Worm (Caenorhabditis elegans) whole organism, L1 larva: ENCODE data around the gene snf-9.
A peak's percentile ranks its signal among the peaks of the same experiment; 100 is the strongest.

ENCODE experiments used
- C04F5.9 ChIP-seq: sonication (generic microtip); optimal IDR thresholded peaks from 2 replicates; lab custom pipeline; 2016; ENCODE audit warnings: missing genetic modification characterization, missing compliant biosample characterization
- alr-1 ChIP-seq: fragments of 200-800 bp; sonication (Bioruptor generic); optimal IDR thresholded peaks from 2 replicates; lab custom pipeline; 2018; ENCODE audit warnings: borderline replicate concordance, mild to moderate bottlenecking, missing genetic modification characterization, missing compliant biosample characterization
- ama-1 ChIP-seq: fragments of 150-350 bp; optimal IDR thresholded peaks from 2 replicates; lab custom pipeline; 2014
- dpl-1 ChIP-seq, 3 experiments: fragments of 150-350 bp in 2 of 3; sonication (generic microtip) in 1 of 3; optimal IDR thresholded peaks; 2 replicates each; lab custom pipeline; 2014 to 2017; ENCODE audit warnings: missing biosample characterization in 3 of 3, missing genetic modification characterization in 3 of 3, missing genetic modification reagents in 3 of 3
- fkh-10 ChIP-seq: sonication (generic microtip); optimal IDR thresholded peaks from 2 replicates; lab custom pipeline; 2017; ENCODE audit warnings: missing biosample characterization, missing genetic modification reagents, missing genetic modification characterization
- lin-15B ChIP-seq: fragments of 150-350 bp; sonication (generic microtip); optimal IDR thresholded peaks from 3 replicates; lab custom pipeline; 2014; ENCODE audit warnings: missing biosample characterization, missing genetic modification characterization
- lin-39 ChIP-seq: fragments of 150-350 bp; optimal IDR thresholded peaks from 2 replicates; lab custom pipeline; 2014; ENCODE audit warnings: missing biosample characterization, missing genetic modification reagents, missing genetic modification characterization
- nhr-12 ChIP-seq: sonication (generic microtip); optimal IDR thresholded peaks from 2 replicates; lab custom pipeline; 2017; ENCODE audit warnings: missing biosample characterization, missing genetic modification characterization
- nhr-237 ChIP-seq: fragments of 150-350 bp; optimal IDR thresholded peaks from 2 replicates; lab custom pipeline; 2014; ENCODE audit warnings: missing biosample characterization, missing genetic modification characterization
- unc-130 ChIP-seq: fragments of 150-350 bp; optimal IDR thresholded peaks from 2 replicates; lab custom pipeline; 2017; ENCODE audit warnings: missing biosample characterization, missing genetic modification characterization, inconsistent platforms
- ztf-11 ChIP-seq, 2 experiments: sonication (generic microtip); optimal IDR thresholded peaks; 2 replicates each; lab custom pipeline; 2016 to 2017; ENCODE audit warnings: missing genetic modification characterization in 2 of 2, missing biosample characterization in 1 of 2, missing compliant biosample characterization in 1 of 2

ce11 chrIV:17277459-17278173 lies 34.3 kb upstream of the snf-9 start:
- TF ChIP-seq alr-1 (no peak), C04F5.9 (tag; lab: Kevin White, UChicago) (no peak), dpl-1 (GFP tag; optimal IDR thresholded peaks at IDR 0.05; lab: Kevin White, UChicago) (peak in 1 of 3 experiments; percentile 13), fkh-10 (GFP tag; lab: Kevin White, UChicago) (no peak), nhr-237 (tag; lab: Kevin White, UChicago) (no peak), lin-39 (no peak), ztf-11 (tag; optimal IDR thresholded peaks at IDR 0.05; lab: Kevin White, UChicago) (no peak), unc-130 (tag; lab: Kevin White, UChicago) (no peak), ama-1 (lab: Kevin White, UChicago) (no peak), nhr-12 (no peak), lin-15B (tag; lab: Kevin White, UChicago) (no peak)
